Fruit fly (Drosophila melanogaster): ENCODE results near the gene CG7884.

The CG7884 gene

DNA sequence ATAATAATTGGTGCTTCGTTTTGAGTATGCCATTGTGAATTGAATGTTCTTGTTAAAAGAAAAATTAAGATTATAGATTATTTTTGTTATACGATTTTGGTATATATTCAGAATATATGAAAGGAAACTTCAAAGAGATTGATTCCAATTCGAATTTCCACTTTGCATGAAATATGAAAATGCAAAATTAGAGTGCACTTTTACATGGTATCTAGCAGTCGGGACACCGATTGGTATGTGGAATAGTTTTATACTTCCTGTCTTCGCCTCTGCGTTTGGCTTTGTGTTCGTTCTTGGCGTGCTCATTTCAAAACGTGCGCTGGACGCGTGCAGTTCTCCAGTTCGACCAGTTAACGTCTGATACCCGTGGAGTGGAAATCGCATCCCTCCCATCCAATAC, 37.3 kb upstream of the CG7884 start, which contains the start of gene CG33253:
CG33253 (plus strand) TSS at position 301 of the 400 bp plus-strand sequence.
- TF ChIP-seq CG7045 (GFP tag; optimal IDR thresholded peaks at IDR 0.05) = no peak
- no peak for TF ChIP-seq CG5204 (GFP tag; optimal IDR thresholded peaks at IDR 0.05)

- TF ChIP-seq CG11617 (GFP tag; optimal IDR thresholded peaks at IDR 0.05) (peak; percentile 69), CG14711 (tag; optimal IDR thresholded peaks at IDR 0.05) (peak; percentile 27), kay (GFP tag; ENCODE audit: borderline replicate concordance) (no peak), CG1620 (GFP tag; optimal IDR thresholded peaks at IDR 0.05) (peak; percentile 38), Mnt (GFP tag; optimal IDR thresholded peaks at IDR 0.05) (peak; percentile 63), Crg-1 (GFP tag; optimal IDR thresholded peaks at IDR 0.05) (peak; percentile 60), pad (GFP tag; optimal IDR thresholded peaks at IDR 0.05) (peak; percentile 10), tj (GFP tag; optimal IDR thresholded peaks at IDR 0.05) (peak; percentile 60), cic (GFP tag; optimal IDR thresholded peaks at IDR 0.05) (peak; percentile 2), bab1 (GFP tag; optimal IDR thresholded peaks at IDR 0.05) (peak; percentile 68), CG5204 (GFP tag; optimal IDR thresholded peaks at IDR 0.05) (no peak), cnc (optimal IDR thresholded peaks at IDR 0.05) (no peak), CG33017 (tag; optimal IDR thresholded peaks at IDR 0.05) (peak; percentile 76), CG7045 (GFP tag; optimal IDR thresholded peaks at IDR 0.05) (no peak), ovo (GFP tag; optimal IDR thresholded peaks at IDR 0.05) (peak; percentile 16), CG7101 (tag; optimal IDR thresholded peaks at IDR 0.05) (peak; percentile 73), toe (GFP tag; optimal IDR thresholded peaks at IDR 0.05) (peak; percentile 6), CG12768 (GFP tag; optimal IDR thresholded peaks at IDR 0.05) (no peak), Hr96 (GFP tag; optimal IDR thresholded peaks at IDR 0.05) (peak; percentile 65), Clk (GFP tag; optimal IDR thresholded peaks at IDR 0.05) (no peak)
Measured at dm6 chrX:19187624-19188085, 32.8 kb upstream of the CG7884 start, which contains the start of gene Mec2. Gene Mec2 (plus strand): TSS chrX:19188035.

- TF ChIP-seq bab1 (GFP tag; optimal IDR thresholded peaks at IDR 0.05) = no peak
- peak; percentile 11 for TF ChIP-seq CG11617 (GFP tag; optimal IDR thresholded peaks at IDR 0.05)
- TF ChIP-seq cnc (optimal IDR thresholded peaks at IDR 0.05) = no peak
Measured at dm6 chrX:19189903-19190302, 30.5 kb upstream of the CG7884 start, which contains the start of gene HP1D3csd. Gene HP1D3csd (plus strand): TSS chrX:19190214.

- TF ChIP-seq CG7101 (tag; optimal IDR thresholded peaks at IDR 0.05) (no peak), CG12768 (GFP tag; optimal IDR thresholded peaks at IDR 0.05) (no peak), Clk (GFP tag; optimal IDR thresholded peaks at IDR 0.05) (no peak), CG33017 (tag; optimal IDR thresholded peaks at IDR 0.05) (no peak), cnc (optimal IDR thresholded peaks at IDR 0.05) (no peak), Mnt (GFP tag; optimal IDR thresholded peaks at IDR 0.05) (no peak), CG5204 (GFP tag; optimal IDR thresholded peaks at IDR 0.05) (no peak), ovo (GFP tag; optimal IDR thresholded peaks at IDR 0.05) (no peak), CG7045 (GFP tag; optimal IDR thresholded peaks at IDR 0.05) (no peak), pad (GFP tag; optimal IDR thresholded peaks at IDR 0.05) (no peak), Hr96 (GFP tag; optimal IDR thresholded peaks at IDR 0.05) (no peak), Crg-1 (GFP tag; optimal IDR thresholded peaks at IDR 0.05) (no peak), toe (GFP tag; optimal IDR thresholded peaks at IDR 0.05) (no peak), bab1 (GFP tag; optimal IDR thresholded peaks at IDR 0.05) (no peak), CG11617 (GFP tag; optimal IDR thresholded peaks at IDR 0.05) (no peak), CG14711 (tag; optimal IDR thresholded peaks at IDR 0.05) (no peak), CG1620 (GFP tag; optimal IDR thresholded peaks at IDR 0.05) (no peak)
Measured at dm6 chrX:19191050-19191449, 29.4 kb upstream of the CG7884 start.

DNA sequence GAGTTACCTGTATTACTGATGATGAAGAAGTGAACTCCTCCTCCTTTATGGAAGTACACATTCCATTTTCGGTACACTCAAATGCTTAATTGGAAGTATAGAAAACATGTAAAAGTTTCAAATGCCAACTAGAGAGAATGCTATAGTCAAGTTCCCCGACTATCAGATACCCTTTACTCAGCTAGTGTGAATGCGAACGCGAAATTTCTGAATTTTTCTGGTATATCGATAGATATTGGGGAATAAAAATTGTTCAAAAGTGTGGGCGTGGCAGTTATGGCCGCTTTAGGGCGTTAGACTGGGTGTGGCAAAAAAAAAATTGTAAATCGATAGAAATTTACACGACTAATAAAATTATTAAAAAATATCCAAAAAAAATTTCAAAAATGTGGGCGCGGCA, 28.8 kb upstream of the CG7884 start:
- no peak for TF ChIP-seq CG7045 (GFP tag; optimal IDR thresholded peaks at IDR 0.05)
- no peak for TF ChIP-seq bab1 (GFP tag; optimal IDR thresholded peaks at IDR 0.05)
- no peak for TF ChIP-seq Hr96 (GFP tag; optimal IDR thresholded peaks at IDR 0.05)
- TF ChIP-seq CG1620 (GFP tag; optimal IDR thresholded peaks at IDR 0.05) = no peak
- no peak for TF ChIP-seq Clk (GFP tag; optimal IDR thresholded peaks at IDR 0.05)
- TF ChIP-seq cnc (optimal IDR thresholded peaks at IDR 0.05) = no peak
- no peak for TF ChIP-seq CG33017 (tag; optimal IDR thresholded peaks at IDR 0.05)
- no peak for TF ChIP-seq CG5204 (GFP tag; optimal IDR thresholded peaks at IDR 0.05)
- no peak for TF ChIP-seq ovo (GFP tag; optimal IDR thresholded peaks at IDR 0.05)
- TF ChIP-seq CG7101 (tag; optimal IDR thresholded peaks at IDR 0.05) = no peak
- no peak for TF ChIP-seq kay (GFP tag; ENCODE audit: borderline replicate concordance)
- no peak for TF ChIP-seq tj (GFP tag; optimal IDR thresholded peaks at IDR 0.05)
- TF ChIP-seq CG11617 (GFP tag; optimal IDR thresholded peaks at IDR 0.05) = no peak
- TF ChIP-seq cic (GFP tag; optimal IDR thresholded peaks at IDR 0.05) = no peak
- no peak for TF ChIP-seq Mnt (GFP tag; optimal IDR thresholded peaks at IDR 0.05)
- TF ChIP-seq toe (GFP tag; optimal IDR thresholded peaks at IDR 0.05) = no peak
- no peak for TF ChIP-seq Crg-1 (GFP tag; optimal IDR thresholded peaks at IDR 0.05)
- no peak for TF ChIP-seq CG14711 (tag; optimal IDR thresholded peaks at IDR 0.05)

dm6 chrX:19193336-19193735, 27.1 kb upstream of the CG7884 start, which contains the start of the genes CG7914 and CG14194:
Gene CG7914 (minus strand): TSS chrX:19193448.
Gene CG14194 (plus strand): TSS chrX:19193555.
- peak; percentile 17 for TF ChIP-seq bab1 (GFP tag; optimal IDR thresholded peaks at IDR 0.05)
- TF ChIP-seq tj (GFP tag; optimal IDR thresholded peaks at IDR 0.05) = peak; percentile 1
- TF ChIP-seq CG7101 (tag; optimal IDR thresholded peaks at IDR 0.05) = peak; percentile 16
- no peak for TF ChIP-seq cic (GFP tag; optimal IDR thresholded peaks at IDR 0.05)

DNA sequence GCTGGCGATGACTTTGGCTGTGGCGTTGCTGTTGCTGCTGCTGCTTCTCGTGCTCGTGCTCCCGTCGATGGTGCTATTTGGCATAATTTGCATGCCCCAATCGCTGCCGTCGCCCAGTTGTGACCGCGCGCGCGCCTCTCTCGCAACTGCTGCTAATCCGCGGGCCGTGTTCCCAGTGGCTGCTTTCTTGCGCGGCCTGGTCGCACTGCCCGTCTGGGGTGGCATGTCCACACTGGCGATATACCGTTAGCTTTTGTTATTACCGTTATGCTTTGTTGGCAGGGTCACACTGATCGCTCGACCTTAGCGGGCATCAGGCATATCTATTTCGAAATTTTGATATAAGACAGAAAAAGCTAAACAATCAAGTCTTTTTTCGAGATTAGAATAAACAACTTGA, 18.8 kb upstream of the CG7884 start, which contains the start of gene CG7990:
CG7990 (minus strand) TSS at position 350 of the 400 bp plus-strand sequence.
- TF ChIP-seq ovo (GFP tag; optimal IDR thresholded peaks at IDR 0.05) (peak; percentile 53), CG1620 (GFP tag; optimal IDR thresholded peaks at IDR 0.05) (no peak), pad (GFP tag; optimal IDR thresholded peaks at IDR 0.05) (no peak), kay (GFP tag; ENCODE audit: borderline replicate concordance) (no peak), tj (GFP tag; optimal IDR thresholded peaks at IDR 0.05) (no peak), CG5204 (GFP tag; optimal IDR thresholded peaks at IDR 0.05) (no peak), CG11617 (GFP tag; optimal IDR thresholded peaks at IDR 0.05) (no peak), CG7101 (tag; optimal IDR thresholded peaks at IDR 0.05) (no peak)
